Worm (Caenorhabditis elegans) whole organism, L3 larva: ENCODE data around the gene glb-33.
A peak's percentile ranks its signal among the peaks of the same experiment; 100 is the strongest.

Experiments
- aly-2 ChIP-seq: fragments of 150-350 bp; optimal IDR thresholded peaks from 2 replicates; lab custom pipeline; 2014; ENCODE audit warnings: missing biosample characterization, missing genetic modification characterization
- ceh-82 ChIP-seq: fragments of 150-350 bp; optimal IDR thresholded peaks from 2 replicates; lab custom pipeline; 2014; ENCODE audit warnings: missing biosample characterization, missing genetic modification characterization
- egl-27 ChIP-seq: sonication (generic microtip); optimal IDR thresholded peaks from 4 replicates; lab custom pipeline; 2017; ENCODE audit warnings: missing biosample characterization, missing genetic modification reagents, missing genetic modification characterization
- fkh-2 ChIP-seq: fragments of 150-350 bp; optimal IDR thresholded peaks from 2 replicates; lab custom pipeline; 2014; ENCODE audit warnings: missing biosample characterization, missing genetic modification reagents, missing genetic modification characterization
- hmg-11 ChIP-seq: sonication (generic microtip); optimal IDR thresholded peaks from 2 replicates; lab custom pipeline; 2016; ENCODE audit warnings: missing genetic modification characterization, missing compliant biosample characterization
- lin-39 ChIP-seq: fragments of 150-350 bp; optimal IDR thresholded peaks from 2 replicates; lab custom pipeline; 2018; ENCODE audit warnings: missing biosample characterization, missing genetic modification reagents, missing genetic modification characterization
- mdl-1 ChIP-seq: fragments of 150-350 bp; optimal IDR thresholded peaks from 2 replicates; lab custom pipeline; 2014; ENCODE audit warnings: missing biosample characterization, missing genetic modification characterization
- nhr-237 ChIP-seq: fragments of 150-350 bp; optimal IDR thresholded peaks from 2 replicates; lab custom pipeline; 2014; ENCODE audit warnings: missing biosample characterization, missing genetic modification characterization
- nhr-25 ChIP-seq: sonication (generic microtip); optimal IDR thresholded peaks from 2 replicates; lab custom pipeline; 2017; ENCODE audit warnings: missing biosample characterization, missing genetic modification characterization
- nhr-28 ChIP-seq: fragments of 150-350 bp; optimal IDR thresholded peaks from 2 replicates; lab custom pipeline; 2014; ENCODE audit warnings: missing biosample characterization, missing genetic modification characterization
- nhr-43 ChIP-seq: sonication (generic microtip); optimal IDR thresholded peaks from 2 replicates; lab custom pipeline; 2016; ENCODE audit warnings: mild to moderate bottlenecking, missing genetic modification characterization, missing compliant biosample characterization; ENCODE audit not compliant: poor library complexity, severe bottlenecking
- pha-4 ChIP-seq: fragments of 150-350 bp; optimal IDR thresholded peaks from 2 replicates; lab custom pipeline; 2014; ENCODE audit warnings: missing biosample characterization, missing genetic modification reagents, missing genetic modification characterization
- snpc-4 ChIP-seq: fragments of 150-350 bp; optimal IDR thresholded peaks from 2 replicates; lab custom pipeline; 2014; ENCODE audit warnings: missing biosample characterization, missing genetic modification characterization
- ztf-11 ChIP-seq: fragments of 150-350 bp; optimal IDR thresholded peaks from 2 replicates; lab custom pipeline; 2014; ENCODE audit warnings: missing biosample characterization, missing genetic modification characterization

DNA sequence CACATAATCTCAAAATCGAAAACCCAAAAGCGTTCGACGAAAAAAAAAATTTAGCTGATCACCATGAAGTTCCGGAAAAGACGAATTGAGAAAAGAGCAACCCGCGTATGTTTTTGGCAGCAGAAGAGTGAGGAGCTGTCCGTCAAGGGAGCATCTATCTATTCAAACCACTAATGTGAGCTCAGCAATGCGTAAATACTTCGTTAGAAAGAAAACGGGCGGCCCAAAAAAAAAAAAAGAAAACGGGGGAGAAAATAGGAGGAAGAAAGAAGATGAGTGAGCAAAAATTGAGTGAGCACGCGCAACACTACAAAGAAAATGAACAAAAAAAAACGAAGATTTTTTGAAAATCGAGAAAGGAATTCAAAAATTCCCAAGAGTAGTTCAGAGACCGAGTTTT lies 12.4 kb downstream of the glb-33 start:
- TF ChIP-seq aly-2 (tag; lab: Kevin White, UChicago), result no peak
- no peak for TF ChIP-seq mdl-1 (tag; lab: Kevin White, UChicago)
- no peak for TF ChIP-seq egl-27
- no peak for TF ChIP-seq ceh-82 (tag; lab: Kevin White, UChicago)
- TF ChIP-seq ztf-11, result no peak
- no peak for TF ChIP-seq nhr-43 (tag; lab: Kevin White, UChicago)
- TF ChIP-seq nhr-25, result no peak
- no peak for TF ChIP-seq pha-4 (tag; lab: Kevin White, UChicago)
- peak; percentile 71 for TF ChIP-seq lin-39 (tag; lab: Kevin White, UChicago)
- TF ChIP-seq nhr-237, result no peak
- no peak for TF ChIP-seq fkh-2 (tag; lab: Kevin White, UChicago)
- no peak for TF ChIP-seq snpc-4 (tag; lab: Kevin White, UChicago)
- TF ChIP-seq nhr-28, result no peak
- TF ChIP-seq hmg-11 (tag; lab: Kevin White, UChicago), result no peak
